Worm (Caenorhabditis elegans) whole organism, dauer: ENCODE results near the gene H02F09.2.

Experiments used
- unc-62 ChIP-seq: sonication (generic microtip); optimal IDR thresholded peaks from 2 replicates; lab custom pipeline; 2017; ENCODE audit warnings: missing biosample characterization, missing genetic modification reagents, missing genetic modification characterization

Gene H02F09.2

DNA sequence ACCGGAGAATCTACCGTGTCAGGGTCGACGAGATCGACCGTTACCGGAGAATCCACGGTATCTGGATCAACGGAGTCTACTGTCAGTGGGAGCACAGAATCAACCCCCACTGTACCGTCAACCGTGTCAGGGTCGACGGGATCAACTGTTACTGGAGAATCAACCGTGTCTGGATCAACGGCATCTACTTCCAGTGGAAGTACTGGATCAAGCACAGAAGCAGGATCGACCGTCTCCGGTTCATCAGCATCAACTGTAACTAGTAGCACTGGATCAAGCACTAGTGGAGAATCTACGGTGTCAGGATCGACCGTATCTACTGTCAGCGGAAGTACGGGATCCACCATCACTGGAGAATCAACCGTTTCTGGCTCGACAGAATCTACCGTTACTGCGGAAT lies at the start of gene H02F09.2:
H02F09.2 (plus strand) TSS at position 301 of the 400 bp plus-strand sequence.
- no peak for TF ChIP-seq unc-62

DNA sequence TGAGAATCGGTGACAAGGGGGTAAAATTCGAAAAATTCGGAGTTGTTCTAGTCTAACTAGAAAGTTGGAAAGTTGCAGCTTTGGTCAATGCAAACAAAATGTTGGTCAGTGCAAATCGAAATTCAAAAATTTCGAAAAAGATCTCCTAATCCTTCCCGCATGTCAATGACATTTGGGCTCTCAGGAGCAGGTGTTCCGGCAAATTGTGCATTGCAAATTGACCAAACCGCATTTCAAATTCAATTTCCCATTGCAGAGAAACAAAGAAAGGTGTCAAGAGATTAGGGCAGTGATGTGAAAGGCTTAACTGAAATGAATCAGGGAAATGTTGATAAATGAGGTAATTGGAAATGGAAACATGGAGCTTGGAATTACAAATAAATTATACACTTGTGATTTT lies 48.8 kb upstream of the H02F09.2 start:
- no peak for TF ChIP-seq unc-62

DNA sequence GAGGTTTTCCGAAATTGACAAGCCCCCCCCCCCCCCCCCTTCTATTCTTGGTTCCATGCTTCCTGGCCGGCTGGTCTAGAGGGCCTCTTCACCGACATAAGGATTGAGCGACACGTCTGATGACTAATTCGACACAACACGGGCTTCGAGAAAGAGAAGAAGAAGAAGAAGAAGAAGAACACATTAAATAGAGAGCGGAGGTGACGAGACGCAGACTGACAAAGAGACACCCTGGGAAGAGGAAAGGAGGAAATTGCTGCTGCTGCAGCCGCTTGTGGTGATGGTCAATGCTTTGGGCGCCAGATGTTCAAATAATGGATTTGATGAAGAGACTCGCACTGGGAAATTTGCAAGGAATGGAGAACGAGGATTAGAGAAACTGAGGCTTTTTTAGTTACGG lies 47.5 kb upstream of the H02F09.2 start:
- no peak for TF ChIP-seq unc-62

DNA sequence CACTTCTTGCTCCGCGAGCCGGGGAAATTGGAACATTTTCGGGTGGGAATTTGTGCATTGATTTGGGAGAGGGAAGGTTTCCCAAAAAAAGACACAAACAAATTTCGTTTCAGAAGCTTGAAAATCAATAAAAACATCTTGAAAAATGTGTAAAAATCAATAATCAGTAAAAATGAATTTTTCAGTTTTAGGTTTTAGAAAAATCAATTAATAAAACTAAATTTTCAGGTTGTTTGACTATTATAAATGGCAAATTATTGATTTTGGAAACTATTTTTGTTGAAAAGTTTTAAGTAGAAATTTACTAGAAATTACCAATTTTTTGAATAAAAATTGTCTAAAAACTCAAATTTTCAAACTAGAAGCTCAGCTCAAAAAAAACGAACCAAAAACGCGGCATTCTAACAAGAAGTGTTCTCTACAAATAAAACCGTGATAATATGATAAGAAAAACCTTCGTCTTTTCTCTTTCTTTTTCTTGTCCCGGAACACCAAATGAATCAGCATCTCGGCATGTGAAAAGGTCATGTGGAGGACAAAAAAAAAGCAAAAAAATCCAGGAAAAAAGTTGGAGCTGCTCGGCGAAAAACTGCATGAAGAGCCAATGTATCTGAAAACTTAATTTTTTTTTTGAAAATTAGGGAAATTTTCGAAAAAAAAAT lies 46.4 kb upstream of the H02F09.2 start:
- no peak for TF ChIP-seq unc-62

DNA sequence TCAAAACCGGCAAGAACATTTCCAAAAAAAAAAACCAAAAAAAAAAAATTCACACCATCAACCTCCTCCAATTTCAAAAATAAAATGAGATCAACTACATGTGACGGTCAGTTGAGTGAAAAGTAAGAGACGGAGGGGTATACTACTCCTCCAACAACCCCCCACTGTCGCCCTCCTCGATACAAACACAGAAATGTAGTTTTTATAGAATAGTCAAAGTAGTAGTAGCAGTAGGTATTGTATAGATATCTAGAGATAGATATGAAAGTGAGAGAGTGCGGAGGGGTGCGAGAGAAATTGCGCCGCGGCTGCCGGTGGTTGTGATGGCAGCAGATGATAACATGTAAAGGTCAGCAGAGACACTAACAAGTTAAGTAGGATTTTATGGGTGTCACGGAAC lies 44.7 kb upstream of the H02F09.2 start:
- TF ChIP-seq unc-62, result no peak

DNA sequence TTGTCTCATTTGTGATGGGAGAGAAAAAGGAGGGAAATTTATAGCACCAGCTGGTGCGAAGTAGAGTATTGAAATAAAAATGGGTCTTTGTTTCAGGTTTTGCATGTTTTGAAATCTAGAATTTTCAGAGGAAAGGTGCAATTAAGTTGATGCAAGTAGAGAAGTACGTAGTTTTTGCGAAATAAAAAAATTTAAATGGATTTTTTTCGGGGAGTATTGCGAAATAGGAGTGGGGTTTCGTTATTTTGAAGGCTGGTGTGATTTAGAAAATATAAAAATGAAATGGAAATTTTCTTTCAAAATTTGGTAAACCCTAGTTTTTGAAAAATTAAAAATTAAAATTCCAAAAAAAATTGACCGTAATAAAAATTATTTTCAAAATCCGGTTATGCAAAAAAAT lies 43.9 kb upstream of the H02F09.2 start:
- no peak for TF ChIP-seq unc-62

DNA sequence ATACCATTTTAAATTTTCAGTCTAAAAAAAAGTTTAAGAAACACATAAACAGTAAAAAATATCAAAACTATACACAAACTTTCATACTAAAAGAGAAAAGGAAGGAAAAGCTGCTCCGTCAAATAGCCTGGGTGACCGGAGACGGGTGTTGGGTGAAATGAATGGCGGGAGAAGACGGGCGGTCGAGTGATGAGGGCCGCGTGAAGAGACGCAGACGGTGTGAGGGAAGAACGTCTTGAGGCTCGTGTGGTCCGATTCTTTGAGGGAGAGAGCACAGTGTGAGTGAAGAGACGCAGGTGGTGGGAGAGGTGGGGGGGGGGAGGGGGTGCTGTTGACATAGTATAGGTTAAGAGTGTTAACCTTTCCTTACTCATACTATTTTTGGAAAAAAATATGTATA lies 43.0 kb upstream of the H02F09.2 start:
- TF ChIP-seq unc-62, result no peak

DNA sequence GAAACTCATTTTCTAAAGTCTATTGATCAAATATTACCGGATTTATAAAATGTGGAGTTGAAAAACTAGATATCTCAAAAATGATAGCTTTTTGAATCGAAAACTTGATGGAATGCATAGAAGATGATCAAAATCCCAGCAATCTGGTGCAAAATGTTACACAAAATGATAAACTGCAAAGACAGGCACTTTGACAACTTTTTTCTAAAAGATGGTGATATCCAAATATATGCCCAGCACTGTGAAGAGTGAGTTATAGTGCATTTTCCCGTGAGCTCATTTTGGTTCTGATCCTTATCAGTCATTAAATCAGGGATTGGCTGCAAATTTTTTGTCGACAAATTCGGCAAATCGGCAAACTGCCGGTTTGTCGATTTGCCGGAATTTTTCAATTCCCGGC lies 36.8 kb upstream of the H02F09.2 start, which contains the start of gene K06A9.3:
K06A9.3 (minus strand) TSS at position 101 of the 400 bp plus-strand sequence.
- no peak for TF ChIP-seq unc-62

DNA sequence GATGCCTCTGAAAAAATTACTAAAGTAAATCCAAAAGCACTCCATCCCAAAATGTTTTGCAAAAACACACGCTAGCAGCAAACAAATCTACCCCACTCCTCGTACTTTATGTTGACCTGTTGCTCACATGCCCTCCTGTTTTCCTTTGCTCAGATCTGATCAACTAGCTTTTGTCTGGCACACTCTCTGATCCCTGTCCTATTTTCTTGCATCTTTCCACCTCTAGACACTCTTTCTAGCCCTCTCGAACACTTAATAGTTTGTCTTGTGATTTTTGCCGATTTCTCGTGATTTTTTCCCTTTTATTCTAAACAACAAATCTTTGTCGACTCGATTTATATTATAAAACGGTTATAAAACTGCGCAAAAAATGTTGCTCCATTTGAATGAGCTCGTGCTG lies 35.9 kb upstream of the H02F09.2 start, which contains the start of gene K06A9.2:
K06A9.2 (plus strand) TSS at position 229 of the 400 bp plus-strand sequence.
- TF ChIP-seq unc-62, result no peak

DNA sequence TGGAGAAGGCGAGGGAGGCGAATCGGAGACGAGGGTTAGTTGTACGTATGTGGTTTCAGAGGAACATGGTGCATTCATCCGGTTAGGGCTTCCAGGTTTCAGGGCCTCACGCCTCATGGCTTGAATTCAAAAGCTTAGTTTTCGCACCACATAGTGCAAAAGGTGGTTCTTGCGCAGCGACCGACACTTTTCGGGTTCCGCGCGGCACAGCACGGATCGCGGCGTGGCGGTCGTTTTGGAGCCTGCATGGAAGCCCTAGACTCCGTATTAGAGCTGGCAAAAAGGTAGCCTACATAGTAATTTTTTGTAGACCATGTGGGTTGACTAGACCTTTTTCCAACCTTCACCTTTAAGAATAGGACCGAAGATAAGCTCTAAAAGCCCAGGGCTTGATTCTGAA lies 33.2 kb upstream of the H02F09.2 start:
- TF ChIP-seq unc-62, result no peak

DNA sequence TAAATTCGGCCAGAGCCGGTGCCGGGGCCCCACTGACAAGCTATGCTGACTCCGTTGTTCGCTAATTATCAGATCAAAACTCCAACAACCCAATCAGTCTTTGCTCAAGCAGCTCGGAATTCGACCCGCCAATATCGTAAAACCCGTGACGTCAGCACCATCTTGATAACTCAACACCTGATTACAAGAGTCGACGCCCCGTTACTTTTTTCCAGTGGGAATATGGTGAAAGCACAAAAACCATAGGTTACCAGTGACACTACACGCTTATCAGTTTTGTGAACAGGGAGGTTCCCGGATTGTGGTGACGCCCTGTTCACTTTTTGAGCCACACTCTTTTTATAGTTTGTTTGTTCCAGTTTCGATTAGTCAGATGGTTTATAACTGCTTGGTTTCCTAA lies 31.0 kb upstream of the H02F09.2 start:
- no peak for TF ChIP-seq unc-62

DNA sequence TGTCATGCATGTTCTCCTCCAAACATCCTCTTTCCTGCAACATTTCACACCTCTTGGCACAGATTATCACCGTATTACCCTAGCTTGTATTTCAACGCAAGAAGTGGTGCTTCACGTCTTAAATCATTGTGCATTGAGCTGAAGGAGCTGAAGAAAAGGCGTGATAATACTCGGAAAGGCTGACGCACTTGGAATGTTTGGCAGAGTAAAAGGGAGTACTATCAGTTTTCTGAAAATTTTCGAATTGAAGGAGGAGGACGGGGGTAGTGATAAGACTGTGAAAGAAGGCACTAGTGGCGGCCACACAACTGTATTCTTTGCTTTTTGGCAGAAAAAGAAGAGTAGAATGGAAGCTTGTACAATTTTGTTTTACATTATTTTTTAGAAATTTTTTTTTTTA lies 28.6 kb upstream of the H02F09.2 start:
- TF ChIP-seq unc-62, result no peak

DNA sequence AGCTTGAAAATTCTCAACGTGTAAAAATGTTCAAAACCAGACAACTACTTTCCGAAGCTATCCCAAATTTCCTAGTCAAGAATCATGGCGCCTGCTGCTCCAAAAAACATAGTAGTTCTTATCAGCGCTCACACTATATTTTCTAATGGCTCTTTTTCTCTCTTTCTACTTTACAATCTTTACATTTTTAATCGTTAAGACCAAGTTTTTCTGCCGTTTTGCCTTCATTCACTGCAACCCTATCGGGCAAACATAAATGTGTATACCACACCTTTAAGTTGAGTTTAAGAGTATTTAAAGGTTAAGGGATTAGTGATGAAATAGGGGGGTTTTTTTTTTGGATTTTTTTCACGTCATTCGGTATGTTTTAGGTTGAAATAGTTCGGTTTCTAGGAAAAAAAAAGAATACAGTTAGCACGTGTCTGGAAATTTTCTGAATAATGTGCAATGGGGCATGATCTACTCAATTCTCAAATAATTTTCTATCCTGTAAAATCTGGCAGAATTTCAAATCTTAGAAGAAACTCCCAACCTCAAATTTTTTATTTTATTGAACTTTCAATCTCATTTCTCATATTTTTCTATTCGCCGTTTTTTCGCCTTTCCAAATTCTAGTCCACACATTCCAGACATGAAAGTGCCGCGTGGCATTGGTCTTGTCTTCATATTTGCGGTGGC lies 25.0 kb upstream of the H02F09.2 start, which contains the start of gene K06A9.1:
K06A9.1 (plus strand) TSS at position 628 of the 678 bp plus-strand sequence.
- no peak for TF ChIP-seq unc-62

DNA sequence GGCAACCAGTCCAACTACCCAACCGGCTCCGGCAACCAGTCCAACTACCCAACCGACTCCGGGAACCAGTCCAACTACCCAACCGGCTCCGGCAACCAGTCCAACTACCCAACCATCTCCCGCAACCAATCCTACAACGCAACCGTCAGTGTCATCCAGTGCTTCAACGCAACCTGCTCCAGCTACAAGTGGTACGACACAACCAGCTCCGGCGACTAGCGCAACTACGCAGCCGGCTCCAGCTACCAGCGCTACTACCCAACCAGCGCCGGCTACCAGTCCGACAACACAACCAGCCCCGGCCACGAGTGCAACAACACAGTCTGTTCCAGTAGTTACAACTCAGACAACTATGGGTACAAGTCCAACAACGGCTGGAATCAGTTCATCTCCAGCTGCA lies 23.0 kb upstream of the H02F09.2 start:
- TF ChIP-seq unc-62, result no peak

DNA sequence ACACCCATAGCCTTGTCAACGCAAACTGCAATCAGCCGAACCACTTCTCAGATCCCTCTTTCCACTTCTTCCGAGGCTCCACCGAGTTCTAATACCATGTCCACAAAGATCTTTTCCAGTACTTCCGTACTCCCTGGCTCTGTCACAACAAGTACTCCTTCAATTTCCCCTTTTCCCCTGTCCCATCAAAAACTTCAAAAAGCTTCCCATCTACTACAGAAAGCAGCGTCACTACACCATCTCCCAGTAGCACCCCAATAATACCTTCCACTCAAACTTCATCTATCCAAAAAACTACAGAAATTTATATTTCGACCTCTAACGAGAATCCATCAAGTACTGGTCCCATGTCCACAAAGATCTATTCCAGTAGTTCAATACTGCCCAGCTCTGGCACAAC lies 15.1 kb upstream of the H02F09.2 start:
- TF ChIP-seq unc-62, result no peak

DNA sequence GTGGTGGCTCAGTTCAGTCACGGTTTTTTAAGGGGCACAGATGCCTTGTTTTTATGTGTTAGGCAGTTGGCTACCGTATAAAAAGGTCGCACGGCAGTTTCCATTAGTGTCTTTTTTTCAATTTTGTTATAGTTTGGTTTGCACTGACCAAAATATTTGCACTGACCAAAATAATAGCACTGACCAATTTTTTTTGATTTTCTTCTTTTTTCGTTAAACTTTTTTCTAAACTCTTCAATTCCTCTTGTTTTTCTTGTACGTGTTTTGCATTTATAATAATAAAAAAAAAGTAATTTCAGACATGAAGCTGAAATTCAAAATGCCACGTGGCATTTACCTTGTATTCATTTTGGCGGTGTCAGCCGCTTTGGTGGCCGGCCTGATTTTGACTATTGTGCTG lies 3.7 kb upstream of the H02F09.2 start, which contains the start of gene H02F09.3:
H02F09.3 (plus strand) TSS at position 301 of the 400 bp plus-strand sequence.
- no peak for TF ChIP-seq unc-62

DNA sequence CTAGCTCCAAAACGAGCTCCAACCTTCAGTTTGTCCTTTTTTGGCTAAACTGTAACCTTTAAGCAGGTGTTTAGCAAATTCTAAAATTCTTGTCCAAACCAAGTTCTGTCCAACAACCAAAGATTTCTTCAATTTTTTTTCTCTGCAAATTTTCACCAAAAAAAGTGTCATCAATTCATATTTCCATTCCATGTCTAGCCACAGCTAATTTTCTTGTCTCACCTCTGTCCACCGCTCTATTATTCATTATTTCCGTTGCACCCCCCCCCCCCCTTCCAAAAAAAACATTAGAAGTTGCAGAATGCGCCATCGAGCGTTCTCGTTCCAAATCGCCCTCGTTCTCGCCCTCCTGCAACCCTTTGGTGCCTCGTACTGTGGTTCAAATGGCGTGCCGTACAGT lies 4.3 kb downstream of the H02F09.2 start, which contains the start of gene wrt-9:
wrt-9 (plus strand) TSS at position 301 of the 400 bp plus-strand sequence.
- no peak for TF ChIP-seq unc-62

DNA sequence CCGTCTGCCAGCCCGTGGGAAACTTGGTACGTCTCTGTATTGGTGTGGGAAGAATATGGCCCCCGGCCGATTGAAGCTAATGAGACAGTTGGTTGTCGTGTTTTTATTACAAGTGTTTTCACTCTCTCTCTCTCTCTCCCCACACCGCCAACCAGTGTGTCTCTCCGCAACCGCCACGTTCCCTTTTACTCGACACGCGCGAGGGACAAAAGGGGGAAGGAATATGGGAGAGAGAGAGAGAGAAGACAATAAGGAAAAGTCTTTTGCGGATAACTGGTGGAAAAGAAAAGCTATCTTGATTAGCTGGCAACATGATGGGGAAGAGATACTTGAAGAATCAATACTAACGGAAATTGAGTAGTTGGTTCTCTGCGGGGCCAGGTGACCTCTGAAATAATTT lies 6.6 kb downstream of the H02F09.2 start:
- TF ChIP-seq unc-62, result no peak
